Worm (Caenorhabditis elegans) whole organism, mixed stage, embryonic: Measurements from ENCODE around the gene rpb-2.
A peak's percentile ranks its signal among the peaks of the same experiment; 100 is the strongest.

Experiments used
- M03D4.4 ChIP-seq: sonication (generic microtip); optimal IDR thresholded peaks from 2 replicates; lab custom pipeline; 2017; ENCODE audit warnings: mild to moderate bottlenecking, missing genetic modification characterization, missing compliant biosample characterization
- bed-3 ChIP-seq: fragments of 200-800 bp; sonication (Bioruptor generic); optimal IDR thresholded peaks from 3 replicates; lab custom pipeline; 2018; ENCODE audit warnings: mild to moderate bottlenecking, missing genetic modification characterization, moderate library complexity, missing compliant biosample characterization
- blmp-1 ChIP-seq: fragments of 150-350 bp; optimal IDR thresholded peaks from 2 replicates; lab custom pipeline; 2014; ENCODE audit warnings: missing biosample characterization, missing genetic modification characterization
- ceh-39 ChIP-seq: fragments of 150-350 bp; optimal IDR thresholded peaks from 2 replicates; lab custom pipeline; 2014; ENCODE audit warnings: missing biosample characterization, missing genetic modification characterization
- ceh-43 ChIP-seq: fragments of 200-800 bp; sonication (Bioruptor generic); optimal IDR thresholded peaks from 2 replicates; lab custom pipeline; 2018; ENCODE audit warnings: mild to moderate bottlenecking, missing genetic modification characterization, moderate library complexity, missing compliant biosample characterization
- ceh-83 ChIP-seq: fragments of 200-800 bp; sonication (Bioruptor generic); optimal IDR thresholded peaks from 2 replicates; lab custom pipeline; 2018; ENCODE audit warnings: mild to moderate bottlenecking, missing genetic modification characterization, missing compliant biosample characterization
- ces-1 ChIP-seq: fragments of 150-350 bp; optimal IDR thresholded peaks from 2 replicates; lab custom pipeline; 2014; ENCODE audit warnings: missing biosample characterization, missing genetic modification reagents, missing genetic modification characterization
- cnd-1 ChIP-seq: fragments of 200-800 bp; sonication (Bioruptor generic); optimal IDR thresholded peaks from 2 replicates; lab custom pipeline; 2018; ENCODE audit warnings: mild to moderate bottlenecking, missing genetic modification characterization, missing compliant biosample characterization
- drap-1 ChIP-seq: fragments of 200-800 bp; sonication (Bioruptor generic); optimal IDR thresholded peaks from 3 replicates; lab custom pipeline; 2018; ENCODE audit warnings: mild to moderate bottlenecking, missing genetic modification characterization, missing compliant biosample characterization
- elt-3 ChIP-seq: fragments of 150-350 bp; optimal IDR thresholded peaks from 2 replicates; lab custom pipeline; 2014; ENCODE audit warnings: missing biosample characterization, missing genetic modification characterization
- flh-1 ChIP-seq: fragments of 200-800 bp; sonication (Bioruptor generic); optimal IDR thresholded peaks from 2 replicates; lab custom pipeline; 2018; ENCODE audit warnings: mild to moderate bottlenecking, missing genetic modification characterization, moderate library complexity, missing compliant biosample characterization
- ham-2 ChIP-seq: fragments of 200-800 bp; sonication (Bioruptor generic); optimal IDR thresholded peaks from 2 replicates; lab custom pipeline; 2018; ENCODE audit warnings: mild to moderate bottlenecking, missing genetic modification characterization, missing compliant biosample characterization
- hlh-1 ChIP-seq: fragments of 150-350 bp; optimal IDR thresholded peaks from 2 replicates; lab custom pipeline; 2014; ENCODE audit warnings: missing biosample characterization, missing genetic modification reagents, missing genetic modification characterization
- lin-13 ChIP-seq: fragments of 150-350 bp; optimal IDR thresholded peaks from 2 replicates; lab custom pipeline; 2014; ENCODE audit warnings: missing biosample characterization, missing genetic modification characterization
- lin-32 ChIP-seq: fragments of 200-800 bp; sonication (Bioruptor generic); optimal IDR thresholded peaks from 2 replicates; lab custom pipeline; 2018; ENCODE audit warnings: mild to moderate bottlenecking, missing genetic modification characterization, missing compliant biosample characterization
- lsy-2 ChIP-seq: fragments of 150-350 bp; optimal IDR thresholded peaks from 2 replicates; lab custom pipeline; 2014; ENCODE audit warnings: missing biosample characterization, missing genetic modification characterization
- mab-5 ChIP-seq: fragments of 150-350 bp; optimal IDR thresholded peaks from 2 replicates; lab custom pipeline; 2014; ENCODE audit warnings: missing biosample characterization, missing genetic modification characterization
- mep-1 ChIP-seq: fragments of 150-350 bp; optimal IDR thresholded peaks from 2 replicates; lab custom pipeline; 2017; ENCODE audit warnings: missing biosample characterization, missing genetic modification reagents, missing genetic modification characterization, inconsistent platforms
- mls-2 ChIP-seq: sonication (generic microtip); optimal IDR thresholded peaks from 2 replicates; lab custom pipeline; 2016; ENCODE audit warnings: mild to moderate bottlenecking, missing genetic modification characterization, moderate library complexity, missing compliant biosample characterization
- nhr-12 ChIP-seq: fragments of 150-350 bp; optimal IDR thresholded peaks from 2 replicates; lab custom pipeline; 2014; ENCODE audit warnings: missing biosample characterization, missing genetic modification characterization
- nhr-2 ChIP-seq: fragments of 150-350 bp; optimal IDR thresholded peaks from 2 replicates; lab custom pipeline; 2014; ENCODE audit warnings: missing biosample characterization, missing genetic modification characterization
- nhr-237 ChIP-seq: fragments of 150-350 bp; optimal IDR thresholded peaks from 2 replicates; lab custom pipeline; 2014; ENCODE audit warnings: missing biosample characterization, missing genetic modification characterization
- pha-4 ChIP-seq: fragments of 150-350 bp; optimal IDR thresholded peaks from 2 replicates; lab custom pipeline; 2018; ENCODE audit warnings: missing biosample characterization, missing genetic modification reagents, missing genetic modification characterization
- sem-2 ChIP-seq: fragments of 200-800 bp; sonication (Bioruptor generic); optimal IDR thresholded peaks from 2 replicates; lab custom pipeline; 2018; ENCODE audit warnings: mild to moderate bottlenecking, missing genetic modification characterization, missing compliant biosample characterization
- snpc-4 ChIP-seq: fragments of 150-350 bp; optimal IDR thresholded peaks from 2 replicates; lab custom pipeline; 2014; ENCODE audit warnings: missing biosample characterization, missing genetic modification characterization
- sptf-1 ChIP-seq: sonication (generic microtip); optimal IDR thresholded peaks from 2 replicates; lab custom pipeline; 2017; ENCODE audit warnings: mild to moderate bottlenecking, missing genetic modification characterization, moderate library complexity, missing compliant biosample characterization
- tbx-8 ChIP-seq: fragments of 200-800 bp; sonication (Bioruptor generic); optimal IDR thresholded peaks from 2 replicates; lab custom pipeline; 2018; ENCODE audit warnings: mild to moderate bottlenecking, missing genetic modification characterization, moderate library complexity, missing compliant biosample characterization
- unc-120 ChIP-seq: sonication (generic microtip); optimal IDR thresholded peaks from 2 replicates; lab custom pipeline; 2017; ENCODE audit warnings: missing genetic modification characterization, missing compliant biosample characterization; ENCODE audit not compliant: poor library complexity, severe bottlenecking
- unc-39 ChIP-seq: fragments of 150-350 bp; optimal IDR thresholded peaks from 2 replicates; lab custom pipeline; 2014; ENCODE audit warnings: missing biosample characterization, missing genetic modification characterization
- unc-62 ChIP-seq: fragments of 150-350 bp; optimal IDR thresholded peaks from 2 replicates; lab custom pipeline; 2014; ENCODE audit warnings: missing biosample characterization, missing genetic modification reagents, missing genetic modification characterization
- zip-8 ChIP-seq: fragments of 150-350 bp; optimal IDR thresholded peaks from 2 replicates; lab custom pipeline; 2014; ENCODE audit warnings: missing biosample characterization, missing genetic modification characterization
- ztf-11 ChIP-seq: fragments of 150-350 bp; optimal IDR thresholded peaks from 2 replicates; lab custom pipeline; 2014; ENCODE audit warnings: missing biosample characterization, missing genetic modification characterization

The rpb-2 gene

DNA sequence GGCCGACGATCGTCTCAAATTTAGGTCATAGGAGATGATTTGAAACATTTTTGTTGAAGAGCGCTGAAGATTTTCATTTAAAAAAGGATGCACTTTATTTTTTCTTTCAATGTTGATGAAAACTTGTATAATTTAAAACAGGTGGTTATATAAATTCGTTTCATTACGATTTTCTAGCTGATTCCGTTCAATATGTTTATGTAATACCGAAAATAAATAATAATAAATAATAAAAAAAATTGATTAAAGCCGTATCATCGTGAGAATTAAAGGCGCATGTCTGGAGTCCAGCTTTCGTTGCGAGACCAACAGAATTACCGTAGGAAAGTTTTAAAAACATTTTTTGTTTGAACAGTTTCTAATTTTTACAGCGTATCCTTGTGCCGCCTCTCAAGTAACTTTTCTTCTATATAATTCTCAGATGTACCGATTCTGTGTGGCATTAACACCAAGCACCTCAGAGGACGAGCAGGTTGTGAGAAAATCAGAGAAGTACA, 7.1 kb upstream of the rpb-2 start, which contains the start of the genes C26E6.12 and eri-9:
Gene C26E6.12, minus strand, starts transcription at position 51 of the 497 bp plus-strand sequence.
Gene eri-9, plus strand, starts transcription at position 248 of the 497 bp plus-strand sequence.
- TF ChIP-seq lsy-2 = no peak
- no peak for TF ChIP-seq ceh-83 (GFP tag; lab: Kevin White, UChicago)

DNA sequence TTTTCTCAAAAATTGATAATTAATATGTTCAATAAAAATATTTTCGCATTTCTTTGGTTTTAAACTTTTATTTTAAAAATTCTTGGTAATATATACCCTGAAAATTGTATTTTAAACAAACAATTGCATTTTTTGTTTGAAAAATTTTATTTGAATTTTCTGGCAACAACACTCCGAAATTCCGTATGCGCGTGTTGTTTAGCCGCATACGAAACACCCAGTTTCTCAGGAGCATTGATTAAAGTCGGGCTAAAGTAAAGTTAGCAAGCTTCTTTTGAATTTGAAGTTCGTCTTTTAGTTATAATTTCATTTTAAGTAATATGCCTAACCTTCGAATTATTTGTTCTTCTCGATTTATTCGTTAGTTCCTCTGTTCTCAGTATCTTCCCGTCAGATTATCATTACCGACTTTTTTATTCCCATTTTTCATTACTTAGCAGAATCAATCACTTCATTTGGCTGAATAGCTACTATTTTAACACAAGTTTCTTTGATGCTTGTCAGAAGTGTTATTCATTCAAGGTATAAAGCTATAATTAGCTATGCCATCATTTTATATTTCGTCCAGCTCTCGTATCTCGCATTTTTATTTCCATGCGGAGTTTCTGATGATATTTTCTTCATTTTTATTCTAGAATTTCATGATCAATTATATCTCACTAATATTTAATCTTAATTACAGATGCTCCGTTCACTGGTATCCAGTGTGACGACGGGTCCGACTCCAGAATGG, 4.3 kb upstream of the rpb-2 start, which contains the start of gene mrps-18C:
Gene mrps-18C, plus strand, starts transcription at position 683 of the 733 bp plus-strand sequence.
- TF ChIP-seq unc-39 (tag; lab: Kevin White, UChicago) (no peak), nhr-2 (no peak), ceh-39 (no peak), mep-1 (tag; lab: Kevin White, UChicago) (no peak), unc-62 (GFP tag; lab: Kevin White, UChicago) (no peak), flh-1 (GFP tag; lab: Kevin White, UChicago) (no peak), sem-2 (GFP tag; lab: Kevin White, UChicago) (no peak), ceh-83 (GFP tag; lab: Kevin White, UChicago) (no peak), nhr-12 (no peak), sptf-1 (tag; lab: Kevin White, UChicago) (no peak), cnd-1 (no peak), nhr-237 (tag; lab: Kevin White, UChicago) (no peak), snpc-4 (no peak), zip-8 (tag; lab: Kevin White, UChicago) (no peak), M03D4.4 (tag; lab: Kevin White, UChicago) (no peak)
- TF ChIP-seq, all 35 proteins: peak for 0

DNA sequence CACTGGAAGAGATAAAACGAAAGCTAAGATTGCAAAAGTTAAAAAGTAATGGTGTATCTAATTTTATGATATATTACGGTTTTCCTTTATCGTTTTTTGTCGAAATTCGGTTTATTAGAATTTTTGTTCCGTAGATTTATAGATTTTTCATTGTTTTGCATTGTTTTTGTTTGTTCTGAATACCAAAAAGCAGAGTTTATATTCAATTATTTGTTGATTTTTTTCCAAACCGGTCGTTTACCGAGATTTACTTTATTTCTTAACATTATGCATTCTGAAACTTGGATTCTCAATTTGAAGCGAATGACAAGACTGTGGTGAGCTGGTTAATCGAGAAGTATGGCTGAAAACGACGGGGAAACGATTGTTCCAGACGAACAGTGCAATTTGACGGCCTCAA, 2.3 kb upstream of the rpb-2 start, which contains the start of gene fsn-1:
Gene fsn-1, plus strand, starts transcription at position 301 of the 400 bp plus-strand sequence.
- no peak for TF ChIP-seq mab-5 (tag; lab: Kevin White, UChicago)
- TF ChIP-seq ceh-43 (GFP tag; lab: Kevin White, UChicago) = no peak
- TF ChIP-seq ham-2 (GFP tag; lab: Kevin White, UChicago) = no peak
- TF ChIP-seq elt-3 (tag; lab: Kevin White, UChicago) = no peak
- no peak for TF ChIP-seq blmp-1
- no peak for TF ChIP-seq flh-1 (GFP tag; lab: Kevin White, UChicago)
- TF ChIP-seq drap-1 (GFP tag; lab: Kevin White, UChicago) = no peak
- TF ChIP-seq lin-32 (GFP tag; lab: Kevin White, UChicago) = no peak
- no peak for TF ChIP-seq M03D4.4 (tag; lab: Kevin White, UChicago)
- TF ChIP-seq sptf-1 (tag; lab: Kevin White, UChicago) = no peak
- TF ChIP-seq zip-8 (tag; lab: Kevin White, UChicago) = no peak
- no peak for TF ChIP-seq mls-2
- no peak for TF ChIP-seq nhr-2
- no peak for TF ChIP-seq ztf-11
- no peak for TF ChIP-seq lin-13 (tag; lab: Kevin White, UChicago)
- TF ChIP-seq nhr-237 (tag; lab: Kevin White, UChicago) = no peak
- no peak for TF ChIP-seq cnd-1

DNA sequence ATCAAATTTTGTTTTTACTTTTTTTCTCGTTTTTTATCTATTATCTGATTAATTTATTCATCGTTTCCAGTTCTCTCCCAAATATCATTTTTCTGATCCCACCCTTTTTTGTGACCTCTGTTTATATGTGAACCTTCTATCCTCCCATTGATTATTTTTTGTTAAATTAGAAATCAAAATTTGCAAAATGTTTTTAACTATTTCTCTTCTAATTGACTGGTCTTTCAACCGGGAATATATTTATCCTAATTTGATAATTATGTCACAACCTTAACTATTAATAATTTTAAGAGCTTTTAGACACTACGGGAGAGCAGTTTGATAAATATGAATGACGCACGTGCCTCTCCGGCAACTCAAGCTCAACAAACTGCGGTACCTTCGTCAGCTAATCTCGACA, 4.8 kb downstream of the rpb-2 start, which contains the start of gene ntl-9:
Gene ntl-9, plus strand, starts transcription at position 301 of the 400 bp plus-strand sequence.
- TF ChIP-seq bed-3 (GFP tag; lab: Kevin White, UChicago) (no peak), snpc-4 (no peak), nhr-12 (no peak), mls-2 (no peak), M03D4.4 (tag; lab: Kevin White, UChicago) (no peak), nhr-2 (no peak), tbx-8 (GFP tag; lab: Kevin White, UChicago) (no peak), drap-1 (GFP tag; lab: Kevin White, UChicago) (no peak), zip-8 (tag; lab: Kevin White, UChicago) (no peak), ztf-11 (no peak), elt-3 (tag; lab: Kevin White, UChicago) (no peak), hlh-1 (tag; lab: Kevin White, UChicago) (no peak), lin-13 (tag; lab: Kevin White, UChicago) (no peak), unc-120 (tag; lab: Kevin White, UChicago) (no peak), ceh-43 (GFP tag; lab: Kevin White, UChicago) (no peak)

DNA sequence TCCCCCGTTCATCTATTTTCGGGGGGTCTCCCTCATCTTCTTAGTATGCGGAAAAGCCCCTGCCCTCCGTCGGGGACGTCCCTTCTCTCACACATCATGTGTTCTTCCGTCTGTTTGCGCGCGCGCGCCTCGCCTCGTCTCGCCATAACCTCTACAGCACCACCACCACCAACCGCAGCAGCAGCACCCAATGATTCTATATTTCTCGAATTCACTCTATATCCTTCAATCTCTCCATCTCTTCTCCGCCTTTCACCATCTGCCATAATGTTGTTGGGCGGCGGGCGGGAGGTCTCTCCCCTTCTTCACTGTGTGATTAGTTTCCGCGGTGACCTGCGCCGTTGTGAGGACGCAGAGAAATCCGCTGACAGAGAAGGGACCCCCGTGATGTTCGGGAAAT, 8.0 kb downstream of the rpb-2 start:
- TF ChIP-seq mab-5 (tag; lab: Kevin White, UChicago) = no peak
- TF ChIP-seq ceh-43 (GFP tag; lab: Kevin White, UChicago) = peak; percentile 58
- TF ChIP-seq M03D4.4 (tag; lab: Kevin White, UChicago) = peak; percentile 73
- TF ChIP-seq drap-1 (GFP tag; lab: Kevin White, UChicago) = peak; percentile 57
- peak; percentile 84 for TF ChIP-seq sptf-1 (tag; lab: Kevin White, UChicago)
- peak; percentile 52 for TF ChIP-seq mep-1 (tag; lab: Kevin White, UChicago)
- peak; percentile 83 for TF ChIP-seq ztf-11
- no peak for TF ChIP-seq ceh-39
- TF ChIP-seq nhr-237 (tag; lab: Kevin White, UChicago) = no peak
- no peak for TF ChIP-seq pha-4 (tag; lab: Kevin White, UChicago)
- TF ChIP-seq ces-1 (GFP tag; lab: Kevin White, UChicago) = peak; percentile 71
- no peak for TF ChIP-seq unc-39 (tag; lab: Kevin White, UChicago)
- TF ChIP-seq mls-2 = peak; percentile 86
- TF ChIP-seq ham-2 (GFP tag; lab: Kevin White, UChicago) = peak; percentile 80
- peak; percentile 64 for TF ChIP-seq unc-120 (tag; lab: Kevin White, UChicago)
- peak; percentile 20 for TF ChIP-seq lin-32 (GFP tag; lab: Kevin White, UChicago)
- TF ChIP-seq tbx-8 (GFP tag; lab: Kevin White, UChicago) = peak; percentile 43
- peak; percentile 71 for TF ChIP-seq unc-62 (GFP tag; lab: Kevin White, UChicago)
- TF ChIP-seq sem-2 (GFP tag; lab: Kevin White, UChicago) = peak; percentile 29
- peak; percentile 91 for TF ChIP-seq cnd-1
- TF ChIP-seq ceh-83 (GFP tag; lab: Kevin White, UChicago) = peak; percentile 78
- TF ChIP-seq flh-1 (GFP tag; lab: Kevin White, UChicago) = no peak
- peak; percentile 15 for TF ChIP-seq hlh-1 (tag; lab: Kevin White, UChicago)
